Worm (Caenorhabditis elegans): ENCODE data around the gene aakg-1.

The aakg-1 gene

ce11 chrIII:12533900-12534299 lies 41.3 kb downstream of the aakg-1 start:
- TF ChIP-seq lsy-2 (tag; optimal IDR thresholded peaks at IDR 0.05) (no peak), lin-13 (tag; optimal IDR thresholded peaks at IDR 0.05) (no peak), nhr-237 (tag; optimal IDR thresholded peaks at IDR 0.05) (no peak), unc-62 (GFP tag; optimal IDR thresholded peaks at IDR 0.05) (no peak), blmp-1 (tag; optimal IDR thresholded peaks at IDR 0.05) (no peak), drap-1 (GFP tag; optimal IDR thresholded peaks at IDR 0.05) (no peak), bed-3 (GFP tag; optimal IDR thresholded peaks at IDR 0.05) (no peak), ham-2 (GFP tag; optimal IDR thresholded peaks at IDR 0.05) (no peak), sptf-1 (tag; optimal IDR thresholded peaks at IDR 0.05) (no peak), elt-3 (tag; optimal IDR thresholded peaks at IDR 0.05) (no peak), lin-32 (GFP tag; optimal IDR thresholded peaks at IDR 0.05) (no peak), M03D4.4 (tag; optimal IDR thresholded peaks at IDR 0.05) (no peak), snpc-4 (tag; optimal IDR thresholded peaks at IDR 0.05) (no peak), nhr-2 (tag; optimal IDR thresholded peaks at IDR 0.05) (no peak), unc-120 (tag; optimal IDR thresholded peaks at IDR 0.05; ENCODE audit: poor library complexity, severe bottlenecking) (no peak), nhr-76 (tag; optimal IDR thresholded peaks at IDR 0.05) (no peak), ceh-39 (tag; optimal IDR thresholded peaks at IDR 0.05) (no peak), mep-1 (tag; optimal IDR thresholded peaks at IDR 0.05) (no peak), hlh-1 (tag; optimal IDR thresholded peaks at IDR 0.05) (no peak)

- no peak for TF ChIP-seq ceh-83 (GFP tag; optimal IDR thresholded peaks at IDR 0.05)
- TF ChIP-seq blmp-1 (tag; optimal IDR thresholded peaks at IDR 0.05) = no peak
- TF ChIP-seq nhr-237 (tag; optimal IDR thresholded peaks at IDR 0.05) = peak; percentile 6
- peak; percentile 65 for TF ChIP-seq mep-1 (tag; optimal IDR thresholded peaks at IDR 0.05)
- TF ChIP-seq sptf-1 (tag; optimal IDR thresholded peaks at IDR 0.05) = peak; percentile 60
- TF ChIP-seq unc-120 (tag; optimal IDR thresholded peaks at IDR 0.05; ENCODE audit: poor library complexity, severe bottlenecking) = peak; percentile 17
- no peak for TF ChIP-seq nhr-2 (tag; optimal IDR thresholded peaks at IDR 0.05)
- peak; percentile 35 for TF ChIP-seq lin-13 (tag; optimal IDR thresholded peaks at IDR 0.05)
- TF ChIP-seq ces-1 (GFP tag; optimal IDR thresholded peaks at IDR 0.05) = peak; percentile 28
- no peak for TF ChIP-seq unc-39 (tag; optimal IDR thresholded peaks at IDR 0.05)
Observed at ce11 chrIII:12528029-12528428, 47.2 kb downstream of the aakg-1 start.

ce11 chrIII:12517674-12518073 lies 57.5 kb downstream of the aakg-1 start:
- TF ChIP-seq mab-5 (tag; optimal IDR thresholded peaks at IDR 0.05) (no peak), sptf-1 (tag; optimal IDR thresholded peaks at IDR 0.05) (no peak), drap-1 (GFP tag; optimal IDR thresholded peaks at IDR 0.05) (no peak), zip-8 (tag; optimal IDR thresholded peaks at IDR 0.05) (no peak), nhr-237 (tag; optimal IDR thresholded peaks at IDR 0.05) (no peak), elt-1 (tag; optimal IDR thresholded peaks at IDR 0.05; ENCODE audit: borderline replicate concordance, insufficient read depth) (no peak), tbx-8 (GFP tag; optimal IDR thresholded peaks at IDR 0.05) (no peak), lsy-2 (tag; optimal IDR thresholded peaks at IDR 0.05) (no peak), nhr-28 (tag; optimal IDR thresholded peaks at IDR 0.05) (no peak), ceh-83 (GFP tag; optimal IDR thresholded peaks at IDR 0.05) (no peak), blmp-1 (tag; optimal IDR thresholded peaks at IDR 0.05) (no peak), nhr-76 (tag; optimal IDR thresholded peaks at IDR 0.05) (no peak), elt-3 (tag; optimal IDR thresholded peaks at IDR 0.05) (no peak), ceh-39 (tag; optimal IDR thresholded peaks at IDR 0.05) (no peak)

- TF ChIP-seq ztf-11 (tag; optimal IDR thresholded peaks at IDR 0.05) (no peak), elt-3 (tag; optimal IDR thresholded peaks at IDR 0.05) (no peak), lin-32 (GFP tag; optimal IDR thresholded peaks at IDR 0.05) (no peak), nhr-76 (tag; optimal IDR thresholded peaks at IDR 0.05) (no peak), drap-1 (GFP tag; optimal IDR thresholded peaks at IDR 0.05) (no peak), hlh-1 (tag; optimal IDR thresholded peaks at IDR 0.05) (no peak), nhr-237 (tag; optimal IDR thresholded peaks at IDR 0.05) (no peak), ceh-43 (GFP tag; optimal IDR thresholded peaks at IDR 0.05) (no peak), sem-2 (GFP tag; optimal IDR thresholded peaks at IDR 0.05) (no peak), pha-4 (tag; optimal IDR thresholded peaks at IDR 0.05) (no peak), sptf-1 (tag; optimal IDR thresholded peaks at IDR 0.05) (no peak), nhr-28 (tag; optimal IDR thresholded peaks at IDR 0.05) (no peak), bed-3 (GFP tag; optimal IDR thresholded peaks at IDR 0.05) (no peak), mep-1 (tag; optimal IDR thresholded peaks at IDR 0.05) (no peak), nhr-12 (tag; optimal IDR thresholded peaks at IDR 0.05) (no peak), flh-1 (GFP tag; optimal IDR thresholded peaks at IDR 0.05) (no peak), cnd-1 (tag; optimal IDR thresholded peaks at IDR 0.05) (no peak), ceh-39 (tag; optimal IDR thresholded peaks at IDR 0.05) (no peak), lin-13 (tag; optimal IDR thresholded peaks at IDR 0.05) (no peak), unc-120 (tag; optimal IDR thresholded peaks at IDR 0.05; ENCODE audit: poor library complexity, severe bottlenecking) (no peak)
Observed at ce11 chrIII:12510505-12510904, 64.7 kb downstream of the aakg-1 start.
